Fruit fly (Drosophila melanogaster): ENCODE data around the gene Ilp1.

Gene Ilp1

DNA sequence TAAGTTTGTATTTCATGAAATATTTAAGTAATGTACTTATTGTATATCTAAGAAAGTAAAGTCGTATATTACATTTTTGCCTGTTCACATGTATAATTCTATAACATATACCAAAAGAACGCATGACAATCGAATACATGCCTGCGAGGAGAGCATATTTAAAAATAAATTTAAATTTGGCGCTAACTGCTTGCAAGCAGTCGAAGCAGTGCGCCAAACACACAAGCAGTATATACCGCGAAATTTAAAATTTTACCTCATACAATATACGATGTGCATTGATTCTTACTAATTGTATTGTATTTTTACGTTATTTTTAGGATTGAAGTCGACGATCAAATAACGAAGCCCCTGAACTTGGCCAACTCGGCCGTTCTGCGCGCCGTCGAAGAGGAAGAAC is 26.0 kb downstream of the Ilp1 start:
- TF ChIP-seq insv (optimal IDR thresholded peaks at IDR 0.05) (no peak), ttk (optimal IDR thresholded peaks at IDR 0.05) (no peak), Myc (optimal IDR thresholded peaks at IDR 0.05) (no peak), Sin3A (optimal IDR thresholded peaks at IDR 0.05) (no peak), psq (optimal IDR thresholded peaks at IDR 0.05) (no peak), h (optimal IDR thresholded peaks at IDR 0.05) (no peak)

DNA sequence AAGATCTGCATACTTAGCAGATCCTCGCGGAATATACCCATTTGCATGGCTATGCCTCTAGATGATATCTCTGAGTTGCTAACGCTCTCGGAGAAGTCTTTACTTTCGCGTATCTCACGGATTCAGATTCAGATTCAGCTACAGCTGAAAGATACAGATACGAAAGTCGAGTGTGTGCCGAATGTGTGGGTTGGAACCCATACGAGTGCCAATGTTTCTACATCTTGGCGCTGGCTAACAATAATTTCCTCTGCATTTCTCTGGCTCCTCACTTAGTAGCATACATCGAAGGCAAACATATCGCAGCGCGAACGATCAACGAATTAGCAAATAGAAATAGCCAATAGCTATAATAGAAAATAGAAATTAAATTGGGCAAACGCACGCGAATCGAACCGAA is 30.9 kb downstream of the Ilp1 start:
- no peak for TF ChIP-seq insv (optimal IDR thresholded peaks at IDR 0.05)
- no peak for TF ChIP-seq ttk (optimal IDR thresholded peaks at IDR 0.05)

DNA sequence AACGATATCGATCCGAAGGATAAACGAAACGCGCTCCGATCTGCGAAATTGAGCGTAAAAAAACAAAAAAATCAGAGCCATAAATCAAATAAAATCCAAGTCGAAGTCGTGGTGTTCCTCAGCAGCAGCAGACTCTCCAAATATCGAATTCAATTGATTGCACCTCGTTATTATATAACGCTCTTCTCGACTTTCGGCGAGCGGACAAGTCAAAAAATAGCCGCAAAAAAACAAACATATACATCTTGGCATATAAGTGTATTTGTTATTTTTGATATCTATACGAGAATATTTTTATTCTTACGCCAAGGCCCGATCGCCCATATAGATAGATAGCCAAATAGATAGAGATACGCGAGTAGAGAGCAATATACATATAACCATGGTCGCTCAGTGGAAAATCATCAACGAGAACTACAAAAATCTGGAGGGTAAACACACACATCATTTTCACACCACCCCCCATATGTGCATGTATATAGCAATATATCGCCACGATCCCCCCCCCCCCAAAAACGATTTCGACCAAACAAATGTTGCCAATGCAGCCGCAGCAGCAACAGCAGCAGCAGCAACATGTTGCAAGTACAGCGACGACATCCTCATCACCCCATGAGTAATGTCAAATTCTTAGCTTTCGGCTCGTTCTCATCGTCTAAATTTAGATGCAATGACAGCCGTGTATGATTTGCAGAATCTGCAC is 31.6 kb downstream of the Ilp1 start:
- TF ChIP-seq ttk (optimal IDR thresholded peaks at IDR 0.05) (no peak), psq (optimal IDR thresholded peaks at IDR 0.05) (no peak), Myc (optimal IDR thresholded peaks at IDR 0.05) (no peak), h (optimal IDR thresholded peaks at IDR 0.05) (no peak), Sin3A (optimal IDR thresholded peaks at IDR 0.05) (no peak), insv (optimal IDR thresholded peaks at IDR 0.05) (no peak)

DNA sequence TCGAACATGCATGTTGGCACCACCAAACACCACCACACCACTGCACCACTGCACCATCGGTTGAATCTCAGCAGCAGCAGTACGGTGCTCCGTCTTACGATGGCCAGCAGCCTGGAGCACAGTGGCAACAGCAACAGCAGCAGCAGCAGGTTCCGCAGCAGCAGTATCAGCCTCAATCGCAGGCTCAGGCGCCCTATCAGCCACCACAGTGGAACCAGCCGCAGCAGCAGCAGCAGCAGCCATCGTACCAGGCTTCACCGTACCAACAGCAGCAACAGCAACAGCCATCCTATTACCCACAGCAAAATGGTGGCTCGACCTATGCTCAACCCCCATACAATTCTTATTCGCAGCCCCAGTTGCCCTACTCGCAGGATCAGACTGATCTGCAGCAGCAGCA is 33.9 kb downstream of the Ilp1 start:
- TF ChIP-seq insv (optimal IDR thresholded peaks at IDR 0.05) (no peak), ttk (optimal IDR thresholded peaks at IDR 0.05) (no peak), h (optimal IDR thresholded peaks at IDR 0.05) (no peak)

DNA sequence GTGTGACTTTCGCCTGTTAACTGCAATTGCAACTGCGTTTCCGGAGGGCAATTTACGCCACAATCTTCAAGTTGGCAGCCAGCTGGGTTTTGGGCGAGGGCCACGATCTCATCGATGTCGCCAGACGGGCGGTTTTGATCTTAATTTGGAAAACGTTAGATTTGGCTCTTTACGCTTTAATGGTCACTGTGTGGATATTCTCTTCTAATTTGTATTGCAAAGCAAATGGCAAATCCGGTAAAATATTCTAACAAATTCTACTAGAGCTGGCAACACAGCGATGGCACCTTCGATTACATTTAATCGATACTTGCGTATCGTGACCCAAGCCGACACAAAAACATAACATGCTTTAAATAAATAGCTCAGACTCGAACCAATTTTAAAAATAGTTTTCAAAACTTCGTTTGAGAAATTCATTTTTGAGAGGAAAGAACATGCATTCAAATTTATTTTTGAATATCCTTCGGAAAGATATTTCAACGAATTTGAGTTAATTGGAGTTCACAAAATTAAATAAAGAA is 38.4 kb downstream of the Ilp1 start, which contains the start of gene I-2:
Gene I-2 (minus strand): TSS at position 282 of the 524 bp plus-strand sequence.
- TF ChIP-seq h (optimal IDR thresholded peaks at IDR 0.05): no peak
- TF ChIP-seq Sin3A (optimal IDR thresholded peaks at IDR 0.05): no peak
- no peak for TF ChIP-seq Myc (optimal IDR thresholded peaks at IDR 0.05)
- no peak for TF ChIP-seq ttk (optimal IDR thresholded peaks at IDR 0.05)
- no peak for TF ChIP-seq insv (optimal IDR thresholded peaks at IDR 0.05)
- TF ChIP-seq psq (optimal IDR thresholded peaks at IDR 0.05): no peak

DNA sequence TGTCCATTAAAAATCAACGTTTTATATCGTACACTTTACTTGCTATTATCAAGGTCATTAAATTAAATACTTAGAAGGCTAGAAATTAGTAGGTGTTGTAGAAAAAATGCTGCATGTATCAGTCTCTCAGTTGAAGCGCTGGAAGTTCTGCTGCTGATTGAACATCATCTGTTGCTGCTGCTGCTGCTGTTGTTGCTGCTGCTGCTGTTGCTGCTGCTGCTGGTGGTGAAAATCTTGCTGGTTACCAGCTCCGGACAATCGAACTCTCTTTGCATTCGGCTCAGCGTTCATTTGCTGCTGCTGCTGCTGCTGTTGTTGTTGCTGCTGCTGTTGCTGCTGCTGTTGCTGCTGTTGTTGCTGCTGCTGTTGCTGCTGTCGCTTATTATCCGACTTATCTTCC is 38.8 kb downstream of the Ilp1 start:
- TF ChIP-seq h (optimal IDR thresholded peaks at IDR 0.05) (no peak), Sin3A (optimal IDR thresholded peaks at IDR 0.05) (no peak), insv (optimal IDR thresholded peaks at IDR 0.05) (no peak), Myc (optimal IDR thresholded peaks at IDR 0.05) (no peak), ttk (optimal IDR thresholded peaks at IDR 0.05) (no peak), psq (optimal IDR thresholded peaks at IDR 0.05) (no peak)

DNA sequence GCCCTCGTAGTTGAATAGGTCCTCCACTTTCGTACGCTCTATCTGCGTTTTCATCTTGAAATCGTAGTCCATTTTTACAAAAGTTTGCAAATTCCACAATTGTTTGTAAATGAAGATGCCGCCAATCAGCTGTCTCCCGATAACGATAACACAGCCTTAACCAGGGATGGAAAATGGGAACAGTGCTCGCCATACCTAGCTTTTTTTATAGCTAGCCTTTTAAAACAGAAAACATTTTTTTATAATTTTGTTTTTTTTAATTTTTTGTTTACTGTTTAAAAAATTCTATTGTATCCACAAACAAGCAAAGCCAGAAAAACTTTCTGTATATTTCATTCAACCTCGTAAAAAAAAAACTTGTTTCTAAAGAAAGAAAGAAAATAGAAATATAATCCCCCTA is 40.3 kb downstream of the Ilp1 start, which contains the start of gene Cdk8:
Gene Cdk8 (minus strand): TSS at position 137 of the 400 bp plus-strand sequence.
- no peak for TF ChIP-seq Myc (optimal IDR thresholded peaks at IDR 0.05)

DNA sequence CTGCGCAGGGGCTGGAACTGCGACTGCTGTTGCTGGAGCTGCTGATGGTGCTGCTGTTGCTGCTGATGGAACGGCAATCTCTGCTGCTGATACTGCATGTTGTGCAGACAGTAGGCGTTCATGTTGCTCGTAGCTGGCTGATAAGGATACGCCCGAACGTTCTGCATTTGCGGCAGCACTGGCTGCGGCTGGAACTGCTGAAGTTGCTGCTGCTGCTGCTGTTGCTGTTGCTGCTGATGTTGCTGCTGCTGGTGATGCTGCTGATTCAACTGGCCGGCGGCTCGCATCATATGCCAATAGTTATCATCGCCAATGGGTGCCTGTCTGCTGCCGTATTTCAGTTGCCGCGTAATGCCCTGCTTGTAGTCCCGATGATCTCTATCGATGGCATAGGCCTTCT is 42.5 kb downstream of the Ilp1 start:
- TF ChIP-seq Sin3A (optimal IDR thresholded peaks at IDR 0.05) (no peak), psq (optimal IDR thresholded peaks at IDR 0.05) (no peak), insv (optimal IDR thresholded peaks at IDR 0.05) (no peak), Myc (optimal IDR thresholded peaks at IDR 0.05) (no peak), ttk (optimal IDR thresholded peaks at IDR 0.05) (no peak), h (optimal IDR thresholded peaks at IDR 0.05) (no peak)

DNA sequence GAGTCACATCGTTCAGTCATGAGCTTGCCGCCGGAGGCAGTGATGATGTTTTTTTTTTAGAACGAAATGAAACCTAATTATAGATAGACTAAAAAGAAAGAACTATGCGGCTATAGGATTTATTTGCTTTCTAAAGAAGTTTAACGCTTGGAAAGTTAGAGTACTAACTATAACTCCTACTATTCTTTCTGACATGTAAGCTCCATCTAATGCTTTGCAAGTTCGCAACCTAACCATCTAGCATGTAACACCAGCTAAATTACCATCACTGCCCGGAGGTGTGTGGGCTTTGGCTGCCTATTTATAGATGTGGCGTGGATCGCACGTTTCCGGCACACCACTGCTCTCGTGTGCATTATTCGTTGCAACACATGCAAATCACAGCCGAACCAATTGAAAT is 43.8 kb downstream of the Ilp1 start:
- TF ChIP-seq ttk (optimal IDR thresholded peaks at IDR 0.05) (no peak), Sin3A (optimal IDR thresholded peaks at IDR 0.05) (no peak), Myc (optimal IDR thresholded peaks at IDR 0.05) (no peak), insv (optimal IDR thresholded peaks at IDR 0.05) (no peak), h (optimal IDR thresholded peaks at IDR 0.05) (no peak), psq (optimal IDR thresholded peaks at IDR 0.05) (no peak)

DNA sequence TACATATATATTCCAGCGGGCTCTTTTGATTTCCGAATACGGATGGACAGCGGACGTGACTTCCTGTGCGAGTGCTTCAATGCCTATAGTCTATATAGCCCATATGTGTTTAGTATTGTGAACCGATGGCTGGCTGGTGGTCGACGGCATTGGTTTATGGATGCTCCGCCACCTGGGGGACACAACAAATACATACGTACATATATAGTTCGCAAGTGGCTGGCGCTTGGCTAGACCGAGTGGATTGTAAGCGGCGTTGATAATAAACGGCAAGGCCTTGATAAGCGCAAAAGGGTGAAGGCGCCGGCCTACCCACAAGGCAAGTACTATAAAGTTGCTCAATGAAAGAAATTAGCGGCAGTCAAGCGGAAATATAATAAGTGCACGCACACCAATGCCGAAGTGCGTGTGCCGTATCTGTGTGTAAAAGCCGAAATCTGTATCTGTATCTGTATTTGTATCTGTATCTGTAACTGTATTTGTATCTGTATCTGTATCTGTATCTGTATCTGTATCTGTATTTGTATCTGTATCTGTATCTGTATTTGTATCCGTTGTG is 47.8 kb downstream of the Ilp1 start:
- TF ChIP-seq Sin3A (optimal IDR thresholded peaks at IDR 0.05) (no peak), insv (optimal IDR thresholded peaks at IDR 0.05) (no peak), h (optimal IDR thresholded peaks at IDR 0.05) (no peak), ttk (optimal IDR thresholded peaks at IDR 0.05) (no peak), Myc (optimal IDR thresholded peaks at IDR 0.05) (no peak), psq (optimal IDR thresholded peaks at IDR 0.05) (no peak)

DNA sequence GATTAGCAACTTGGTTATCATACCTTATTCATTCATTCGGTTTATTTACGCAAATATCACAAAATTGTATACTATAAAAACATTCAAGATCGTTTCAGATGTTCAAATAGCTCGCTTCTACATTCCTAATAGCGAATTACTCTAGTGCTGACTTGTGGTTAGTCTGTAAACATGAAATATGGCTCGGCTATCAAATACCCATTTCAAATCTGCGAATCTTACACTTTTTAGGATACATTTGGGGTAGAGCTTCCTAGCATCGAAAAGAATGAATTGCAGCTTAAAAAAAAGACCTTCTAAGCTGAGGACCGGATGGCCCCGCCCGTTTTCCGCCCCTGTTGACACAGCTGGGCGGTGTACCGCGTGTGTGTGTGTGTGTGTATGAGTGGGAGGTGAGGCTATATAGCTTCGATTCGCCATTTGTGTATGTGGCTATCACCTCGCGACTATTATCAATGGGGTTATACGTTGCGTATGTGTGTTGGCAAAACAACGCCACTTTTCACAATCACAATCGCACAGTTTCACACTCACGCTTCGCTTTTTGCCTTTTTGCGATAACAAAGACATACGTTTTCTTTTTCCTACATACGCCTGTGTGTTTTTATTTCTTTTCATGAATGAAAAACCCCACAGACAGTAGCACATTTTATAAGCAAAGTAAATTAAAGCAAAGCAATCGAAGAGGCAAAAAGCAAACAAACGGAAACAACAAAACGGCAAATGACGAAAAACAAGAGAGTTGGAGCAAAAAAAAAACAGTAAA is 48.5 kb downstream of the Ilp1 start:
- TF ChIP-seq h (optimal IDR thresholded peaks at IDR 0.05) (no peak), Sin3A (optimal IDR thresholded peaks at IDR 0.05) (no peak), ttk (optimal IDR thresholded peaks at IDR 0.05) (no peak), insv (optimal IDR thresholded peaks at IDR 0.05) (no peak), Myc (optimal IDR thresholded peaks at IDR 0.05) (no peak), psq (optimal IDR thresholded peaks at IDR 0.05) (no peak)

DNA sequence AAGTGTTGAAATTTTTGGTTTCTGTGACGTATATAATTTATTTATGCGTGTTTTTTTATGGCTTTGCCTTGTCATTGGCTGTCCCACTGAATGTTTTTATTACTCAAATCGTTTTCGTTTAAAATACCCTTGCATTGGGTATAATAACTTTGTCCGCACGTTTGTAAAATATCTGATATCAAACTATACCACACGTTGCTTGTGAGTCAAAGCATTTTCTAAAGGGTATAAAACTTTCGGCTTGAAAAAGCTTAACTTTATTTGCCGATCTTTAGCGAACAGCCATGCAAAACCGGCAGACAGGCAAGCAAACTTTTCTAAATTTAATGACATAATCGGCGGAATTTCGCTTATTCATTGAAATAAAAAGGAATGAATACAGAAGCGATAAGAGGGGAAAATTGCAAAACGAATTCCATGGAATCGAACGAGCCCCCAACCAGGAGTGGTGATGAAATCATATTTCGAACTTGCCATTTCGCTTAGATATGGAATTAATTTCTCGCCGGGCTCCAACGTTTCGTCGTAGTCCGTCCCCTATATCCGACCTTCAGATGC is 49.3 kb downstream of the Ilp1 start:
- no peak for TF ChIP-seq ttk (optimal IDR thresholded peaks at IDR 0.05)
- TF ChIP-seq Myc (optimal IDR thresholded peaks at IDR 0.05): no peak
- TF ChIP-seq insv (optimal IDR thresholded peaks at IDR 0.05): no peak

Data from Kc167 (cell line).